Worm (Caenorhabditis elegans) whole organism, L3 larva: ENCODE measurements around the gene pqn-83.

Experiments used
- ZK546.5 ChIP-seq: sonication (generic microtip); optimal IDR thresholded peaks from 2 replicates; lab custom pipeline; 2017; ENCODE audit warnings: missing biosample characterization, missing genetic modification characterization
- aly-2 ChIP-seq: fragments of 150-350 bp; optimal IDR thresholded peaks from 2 replicates; lab custom pipeline; 2014; ENCODE audit warnings: missing biosample characterization, missing genetic modification characterization
- ama-1 ChIP-seq: fragments of 150-350 bp; optimal IDR thresholded peaks from 2 replicates; lab custom pipeline; 2018
- ceh-16 ChIP-seq: sonication (generic microtip); optimal IDR thresholded peaks from 2 replicates; lab custom pipeline; 2017; ENCODE audit warnings: missing biosample characterization, missing genetic modification characterization
- ceh-28 ChIP-seq: fragments of 150-350 bp; optimal IDR thresholded peaks from 2 replicates; lab custom pipeline; 2014; ENCODE audit warnings: missing biosample characterization, missing genetic modification reagents, missing genetic modification characterization
- ceh-82 ChIP-seq: fragments of 150-350 bp; optimal IDR thresholded peaks from 2 replicates; lab custom pipeline; 2014; ENCODE audit warnings: missing biosample characterization, missing genetic modification characterization
- ceh-9 ChIP-seq: sonication (generic microtip); optimal IDR thresholded peaks from 2 replicates; lab custom pipeline; 2018; ENCODE audit warnings: missing biosample characterization, missing genetic modification characterization
- daf-12 ChIP-seq: fragments of 150-350 bp; optimal IDR thresholded peaks from 2 replicates; lab custom pipeline; 2014; ENCODE audit warnings: missing biosample characterization, missing genetic modification reagents, missing genetic modification characterization
- egl-27 ChIP-seq: sonication (generic microtip); optimal IDR thresholded peaks from 4 replicates; lab custom pipeline; 2017; ENCODE audit warnings: missing biosample characterization, missing genetic modification reagents, missing genetic modification characterization
- egl-5 ChIP-seq: fragments of 150-350 bp; optimal IDR thresholded peaks from 2 replicates; lab custom pipeline; 2017; ENCODE audit warnings: missing biosample characterization, missing genetic modification reagents, missing genetic modification characterization, inconsistent platforms
- elt-1 ChIP-seq: fragments of 150-350 bp; optimal IDR thresholded peaks from 2 replicates; lab custom pipeline; 2014; ENCODE audit warnings: missing biosample characterization, missing genetic modification characterization
- elt-2 ChIP-seq: sonication (generic microtip); optimal IDR thresholded peaks from 2 replicates; lab custom pipeline; 2016; ENCODE audit warnings: missing genetic modification reagents, mild to moderate bottlenecking, missing genetic modification characterization, missing compliant biosample characterization
- elt-3 ChIP-seq, 3 experiments: fragments of 150-350 bp in 1 of 3; sonication (generic microtip) in 2 of 3; optimal IDR thresholded peaks; 2 replicates in 2 of 3; 4 replicates in 1 of 3; lab custom pipeline; 2014 to 2017; ENCODE audit warnings: missing biosample characterization in 3 of 3, missing genetic modification characterization in 3 of 3
- fkh-10 ChIP-seq: sonication (generic microtip); optimal IDR thresholded peaks from 2 replicates; lab custom pipeline; 2017; ENCODE audit warnings: missing biosample characterization, missing genetic modification reagents, missing genetic modification characterization
- fkh-2 ChIP-seq: fragments of 150-350 bp; optimal IDR thresholded peaks from 2 replicates; lab custom pipeline; 2014; ENCODE audit warnings: missing biosample characterization, missing genetic modification reagents, missing genetic modification characterization
- hmg-11 ChIP-seq: sonication (generic microtip); optimal IDR thresholded peaks from 2 replicates; lab custom pipeline; 2016; ENCODE audit warnings: missing genetic modification characterization, missing compliant biosample characterization
- jun-1 ChIP-seq: fragments of 150-350 bp; optimal IDR thresholded peaks from 2 replicates; lab custom pipeline; 2014; ENCODE audit warnings: missing biosample characterization, missing genetic modification reagents, missing genetic modification characterization
- lin-15B ChIP-seq: fragments of 150-350 bp; optimal IDR thresholded peaks from 2 replicates; lab custom pipeline; 2014; ENCODE audit warnings: missing biosample characterization, missing genetic modification characterization
- lin-39 ChIP-seq: fragments of 150-350 bp; optimal IDR thresholded peaks from 2 replicates; lab custom pipeline; 2018; ENCODE audit warnings: missing biosample characterization, missing genetic modification reagents, missing genetic modification characterization
- lsy-12 ChIP-seq: sonication (generic microtip); optimal IDR thresholded peaks from 2 replicates; lab custom pipeline; 2016; ENCODE audit warnings: mild to moderate bottlenecking, missing genetic modification characterization, missing compliant biosample characterization
- mdl-1 ChIP-seq: fragments of 150-350 bp; optimal IDR thresholded peaks from 2 replicates; lab custom pipeline; 2014; ENCODE audit warnings: missing biosample characterization, missing genetic modification characterization
- mml-1 ChIP-seq: fragments of 150-350 bp; sonication (generic microtip); optimal IDR thresholded peaks from 3 replicates; lab custom pipeline; 2014; ENCODE audit warnings: missing biosample characterization, missing genetic modification characterization
- nfya-1 ChIP-seq: sonication (generic microtip); optimal IDR thresholded peaks from 2 replicates; lab custom pipeline; 2017; ENCODE audit warnings: missing genetic modification characterization, mild to moderate bottlenecking, missing compliant biosample characterization, antibody characterized with exemption, moderate library complexity; ENCODE audit not compliant: insufficient read depth
- nhr-11 ChIP-seq: fragments of 150-350 bp; optimal IDR thresholded peaks from 2 replicates; lab custom pipeline; 2014; ENCODE audit warnings: missing biosample characterization, missing genetic modification characterization
- nhr-12 ChIP-seq: fragments of 150-350 bp; optimal IDR thresholded peaks from 2 replicates; lab custom pipeline; 2014; ENCODE audit warnings: missing biosample characterization, missing genetic modification characterization
- nhr-23 ChIP-seq: fragments of 150-350 bp; optimal IDR thresholded peaks from 2 replicates; lab custom pipeline; 2014; ENCODE audit warnings: missing biosample characterization, missing genetic modification reagents, missing genetic modification characterization
- nhr-237 ChIP-seq: fragments of 150-350 bp; optimal IDR thresholded peaks from 2 replicates; lab custom pipeline; 2014; ENCODE audit warnings: missing biosample characterization, missing genetic modification characterization
- nhr-43 ChIP-seq: sonication (generic microtip); optimal IDR thresholded peaks from 2 replicates; lab custom pipeline; 2016; ENCODE audit warnings: mild to moderate bottlenecking, missing genetic modification characterization, missing compliant biosample characterization; ENCODE audit not compliant: poor library complexity, severe bottlenecking
- nhr-67 ChIP-seq: fragments of 150-350 bp; optimal IDR thresholded peaks from 2 replicates; lab custom pipeline; 2014; ENCODE audit warnings: missing biosample characterization, missing genetic modification characterization
- nhr-76 ChIP-seq: fragments of 150-350 bp; sonication (generic microtip); optimal IDR thresholded peaks from 5 replicates; lab custom pipeline; 2014; ENCODE audit warnings: missing biosample characterization, missing genetic modification characterization
- nhr-77 ChIP-seq: fragments of 150-350 bp; optimal IDR thresholded peaks from 2 replicates; lab custom pipeline; 2014; ENCODE audit warnings: missing biosample characterization, missing genetic modification characterization
- pha-4 ChIP-seq: fragments of 150-350 bp; optimal IDR thresholded peaks from 2 replicates; lab custom pipeline; 2014; ENCODE audit warnings: missing biosample characterization, missing genetic modification reagents, missing genetic modification characterization
- pqm-1 ChIP-seq: fragments of 150-350 bp; optimal IDR thresholded peaks from 2 replicates; lab custom pipeline; 2017; ENCODE audit warnings: missing biosample characterization, missing genetic modification characterization, inconsistent platforms
- sea-2 ChIP-seq: fragments of 150-350 bp; sonication (generic microtip); optimal IDR thresholded peaks from 4 replicates; lab custom pipeline; 2014; ENCODE audit warnings: missing biosample characterization, missing genetic modification reagents, missing genetic modification characterization
- skn-1 ChIP-seq: fragments of 150-350 bp; optimal IDR thresholded peaks from 2 replicates; lab custom pipeline; 2014; ENCODE audit warnings: missing biosample characterization, missing genetic modification characterization
- snpc-4 ChIP-seq: fragments of 150-350 bp; optimal IDR thresholded peaks from 2 replicates; lab custom pipeline; 2014; ENCODE audit warnings: missing biosample characterization, missing genetic modification characterization
- tbx-2 ChIP-seq: sonication (generic microtip); optimal IDR thresholded peaks from 2 replicates; lab custom pipeline; 2016; ENCODE audit warnings: mild to moderate bottlenecking, missing genetic modification characterization, missing compliant biosample characterization
- unc-39 ChIP-seq: sonication (generic microtip); optimal IDR thresholded peaks from 4 replicates; lab custom pipeline; 2017; ENCODE audit warnings: missing biosample characterization, missing genetic modification characterization
- unc-62 ChIP-seq: fragments of 150-350 bp; sonication (generic microtip); optimal IDR thresholded peaks from 4 replicates; lab custom pipeline; 2014; ENCODE audit warnings: missing biosample characterization, missing genetic modification reagents, missing genetic modification characterization
- zag-1 ChIP-seq: fragments of 150-350 bp; optimal IDR thresholded peaks from 2 replicates; lab custom pipeline; 2014; ENCODE audit warnings: missing biosample characterization, missing genetic modification characterization
- ztf-11 ChIP-seq: fragments of 150-350 bp; optimal IDR thresholded peaks from 2 replicates; lab custom pipeline; 2014; ENCODE audit warnings: missing biosample characterization, missing genetic modification characterization
- ztf-4 ChIP-seq: fragments of 150-350 bp; optimal IDR thresholded peaks from 2 replicates; lab custom pipeline; 2014; ENCODE audit warnings: missing biosample characterization, missing genetic modification characterization

Gene pqn-83

ce11 chrIII:13056735-13057134 is 42.5 kb downstream of the pqn-83 start:
- TF ChIP-seq ceh-82 (tag; lab: Kevin White, UChicago), result no peak

- TF ChIP-seq elt-3 (tag; optimal IDR thresholded peaks at IDR 0.05; lab: Kevin White, UChicago) (no peak), zag-1 (tag; lab: Kevin White, UChicago) (no peak), elt-2 (tag; lab: Kevin White, UChicago) (no peak), lsy-12 (tag; lab: Kevin White, UChicago) (no peak), fkh-10 (GFP tag; lab: Kevin White, UChicago) (no peak), nhr-23 (no peak), fkh-2 (no peak), nhr-12 (tag; lab: Kevin White, UChicago) (no peak), egl-27 (no peak), ztf-4 (no peak), nhr-76 (no peak), ZK546.5 (no peak), pqm-1 (no peak), nhr-237 (tag; lab: Kevin White, UChicago) (no peak), lin-39 (tag; lab: Kevin White, UChicago) (no peak), lin-15B (no peak), ceh-16 (tag; lab: Kevin White, UChicago) (no peak), mml-1 (tag; lab: Kevin White, UChicago) (no peak), nhr-43 (tag; lab: Kevin White, UChicago) (no peak)
These were observed 43.0 kb downstream of the pqn-83 start for ce11 chrIII:13056230-13056629.

ce11 chrIII:13055342-13055741 is 43.9 kb downstream of the pqn-83 start, which contains the start of gene F54F12.1:
Gene F54F12.1, minus strand, starts transcription at chrIII:13055442.
- TF ChIP-seq fkh-10 (GFP tag; lab: Kevin White, UChicago) (no peak), ztf-11 (tag; lab: Kevin White, UChicago) (no peak), nhr-43 (tag; lab: Kevin White, UChicago) (no peak), pha-4 (tag; lab: Kevin White, UChicago) (no peak), mdl-1 (no peak), elt-2 (tag; lab: Kevin White, UChicago) (no peak), nhr-237 (tag; lab: Kevin White, UChicago) (no peak), daf-12 (no peak), nhr-23 (no peak), egl-5 (no peak), egl-27 (no peak), snpc-4 (tag; lab: Kevin White, UChicago) (no peak), ceh-28 (tag; lab: Kevin White, UChicago) (no peak), ama-1 (lab: Kevin White, UChicago) (no peak), nhr-11 (no peak), aly-2 (tag; lab: Kevin White, UChicago) (no peak), lin-15B (no peak), sea-2 (no peak), elt-1 (tag; lab: Kevin White, UChicago) (no peak)
- TF ChIP-seq, all 47 proteins: peak for 0

ce11 chrIII:13049956-13050355 is 49.3 kb downstream of the pqn-83 start:
- TF ChIP-seq tbx-2 (tag; lab: Kevin White, UChicago) (no peak), elt-1 (tag; lab: Kevin White, UChicago) (no peak), lsy-12 (tag; lab: Kevin White, UChicago) (no peak), nhr-76 (no peak), ceh-9 (tag; lab: Kevin White, UChicago) (no peak), jun-1 (tag; lab: Kevin White, UChicago) (no peak), lin-39 (tag; lab: Kevin White, UChicago) (no peak), skn-1 (tag; lab: Kevin White, UChicago) (no peak), ceh-28 (tag; lab: Kevin White, UChicago) (no peak), hmg-11 (no peak), unc-62 (GFP tag; lab: Kevin White, UChicago) (no peak), unc-39 (tag; lab: Kevin White, UChicago) (no peak), nhr-67 (tag; lab: Kevin White, UChicago) (no peak), nfya-1 (no peak), nhr-77 (tag; lab: Kevin White, UChicago) (no peak)
